Fruit fly (Drosophila melanogaster): ENCODE data around the gene CG46339.

The CG46339 gene

dm6 chr3R:26988412-26988981, 72.9 kb downstream of the CG46339 start, which contains the start of gene CG31075 (continued):
- TF ChIP-seq Hsf (GFP tag; optimal IDR thresholded peaks at IDR 0.05) (no peak), MESR4 (GFP tag; optimal IDR thresholded peaks at IDR 0.05) (no peak), sna (GFP tag; IDR thresholded peaks at IDR 0.05; ENCODE audit: partially characterized antibody) (no peak), jing (GFP tag; optimal IDR thresholded peaks at IDR 0.05) (no peak), repo (GFP tag; optimal IDR thresholded peaks at IDR 0.05) (no peak), CG9437 (GFP tag; optimal IDR thresholded peaks at IDR 0.05) (no peak), gce (GFP tag; IDR thresholded peaks at IDR 0.05) (no peak), CG3065 (GFP tag; optimal IDR thresholded peaks at IDR 0.05) (no peak), dimm (GFP tag; IDR thresholded peaks at IDR 0.05) (no peak), slp2 (GFP tag; optimal IDR thresholded peaks at IDR 0.05) (no peak), croc (GFP tag; conservative IDR thresholded peaks at IDR 0.05) (no peak), HLH54F (GFP tag; optimal IDR thresholded peaks at IDR 0.05) (peak; percentile 7), Doc2 (GFP tag; IDR thresholded peaks at IDR 0.05) (no peak), gcm2 (GFP tag; optimal IDR thresholded peaks at IDR 0.05) (no peak), Dref (GFP tag; IDR thresholded peaks at IDR 0.05) (no peak), kay (GFP tag; optimal IDR thresholded peaks at IDR 0.05) (no peak), CG1233 (GFP tag; optimal IDR thresholded peaks at IDR 0.05) (peak; percentile 36), B-H1 (GFP tag; IDR thresholded peaks at IDR 0.05) (peak; percentile 28; the same call in 1 of the 3 replicates), MBD-R2 (GFP tag; IDR thresholded peaks at IDR 0.05) (peak; percentile 74; the same call in 1 of the 2 replicates), Mrtf (GFP tag; IDR thresholded peaks at IDR 0.05) (peak; percentile 65; the same call in 1 of the 3 replicates), CG3726 (GFP tag; IDR thresholded peaks at IDR 0.05) (no peak), CG17385 (GFP tag; optimal IDR thresholded peaks at IDR 0.05) (no peak), CG13287 (GFP tag; IDR thresholded peaks at IDR 0.05; ENCODE audit: partially characterized antibody) (no peak; the same call in 1 of the 2 replicates), CG6813 (GFP tag; optimal IDR thresholded peaks at IDR 0.05) (peak; percentile 52), Awh (GFP tag; IDR thresholded peaks at IDR 0.05) (peak; percentile 50; the same call in 1 of the 2 replicates), eyg (GFP tag; optimal IDR thresholded peaks at IDR 0.05) (no peak), luna (GFP tag; optimal IDR thresholded peaks at IDR 0.05) (no peak), Aef1 (GFP tag; IDR thresholded peaks at IDR 0.05) (peak; percentile 77), gt (GFP tag; IDR thresholded peaks at IDR 0.05) (no peak), dan (GFP tag; IDR thresholded peaks at IDR 0.05) (no peak), stc (GFP tag; IDR thresholded peaks at IDR 0.05) (no peak; the same call in 1 of the 2 replicates), Dip2 (GFP tag; IDR thresholded peaks at IDR 0.05) (no peak), mld (GFP tag; IDR thresholded peaks at IDR 0.05; ENCODE audit: partially characterized antibody) (no peak), cato (GFP tag; optimal IDR thresholded peaks at IDR 0.05; ENCODE audit: borderline replicate concordance) (no peak), odd (GFP tag; optimal IDR thresholded peaks at IDR 0.05) (no peak), D19B (GFP tag; optimal IDR thresholded peaks at IDR 0.05) (no peak), NC2α (GFP tag; optimal IDR thresholded peaks at IDR 0.05) (no peak), al (GFP tag; IDR thresholded peaks at IDR 0.05) (0 out of 2 replicates have a peak, but pooled peaks have one; percentile 35), Ptx1 (GFP tag; IDR thresholded peaks at IDR 0.05) (peak; percentile 49; the same call in 1 of the 2 replicates), pzg (GFP tag; optimal IDR thresholded peaks at IDR 0.05) (peak; percentile 5), Hr3 (GFP tag; optimal IDR thresholded peaks at IDR 0.05) (no peak), E2f1 (GFP tag; IDR thresholded peaks at IDR 0.05) (no peak), CG16863 (GFP tag; optimal IDR thresholded peaks at IDR 0.05) (no peak), CG6683 (GFP tag; optimal IDR thresholded peaks at IDR 0.05) (no peak), dmrt99B (tag; optimal IDR thresholded peaks at IDR 0.05) (peak; percentile 53), CG4282 (GFP tag; optimal IDR thresholded peaks at IDR 0.05) (no peak), D19A (tag; optimal IDR thresholded peaks at IDR 0.05) (peak; percentile 44), CG9215 (GFP tag; IDR thresholded peaks at IDR 0.05) (peak; percentile 55), wdn (GFP tag; IDR thresholded peaks at IDR 0.05) (peak; percentile 54), NK7.1 (GFP tag; optimal IDR thresholded peaks at IDR 0.05) (no peak), dati (GFP tag; IDR thresholded peaks at IDR 0.05) (no peak), oc (tag; optimal IDR thresholded peaks at IDR 0.05) (no peak)
